Worm (Caenorhabditis elegans) whole organism, early embryonic: ENCODE results near the gene C50C3.1.
A peak's percentile ranks its signal among the peaks of the same experiment; 100 is the strongest.

Source experiments
- B0310.2 ChIP-seq: sonication (generic microtip); optimal IDR thresholded peaks from 2 replicates; lab custom pipeline; 2016; ENCODE audit warnings: mild to moderate bottlenecking, missing genetic modification characterization, missing compliant biosample characterization
- F13C5.2 ChIP-seq: sonication (generic microtip); optimal IDR thresholded peaks from 2 replicates; lab custom pipeline; 2017; ENCODE audit warnings: mild to moderate bottlenecking, missing genetic modification characterization, inconsistent platforms, missing compliant biosample characterization
- aly-1 ChIP-seq: sonication (generic microtip); optimal IDR thresholded peaks from 2 replicates; lab custom pipeline; 2016; ENCODE audit warnings: missing genetic modification characterization, missing compliant biosample characterization
- ama-1 ChIP-seq: fragments of 150-350 bp; optimal IDR thresholded peaks from 2 replicates; lab custom pipeline; 2014
- ceh-13 ChIP-seq: fragments of 200-800 bp; sonication (Bioruptor generic); optimal IDR thresholded peaks from 2 replicates; lab custom pipeline; 2018; ENCODE audit warnings: mild to moderate bottlenecking, missing genetic modification characterization, missing compliant biosample characterization
- ceh-36 ChIP-seq: sonication (generic microtip); optimal IDR thresholded peaks from 2 replicates; lab custom pipeline; 2016; ENCODE audit warnings: missing genetic modification characterization, inconsistent platforms, missing compliant biosample characterization
- ets-7 ChIP-seq: sonication (generic microtip); optimal IDR thresholded peaks from 2 replicates; lab custom pipeline; 2016; ENCODE audit warnings: missing genotype, missing genetic modification characterization, missing compliant biosample characterization
- flt-1 ChIP-seq: fragments of 200-800 bp; sonication (Bioruptor generic); IDR thresholded peaks from 2 replicates; pipeline ENCODE4 v1.3.6; 2022; ENCODE audit warnings: missing genetic modification characterization, missing compliant biosample characterization
- hmbx-1 ChIP-seq: sonication (generic microtip); optimal IDR thresholded peaks from 2 replicates; lab custom pipeline; 2016; ENCODE audit warnings: mild to moderate bottlenecking, missing genetic modification characterization, missing compliant biosample characterization
- hmg-4 ChIP-seq: fragments of 200-800 bp; sonication (Bioruptor generic); optimal IDR thresholded peaks from 2 replicates; lab custom pipeline; 2018; ENCODE audit warnings: mild to moderate bottlenecking, missing genetic modification characterization, missing compliant biosample characterization
- hnd-1 ChIP-seq: sonication (generic microtip); optimal IDR thresholded peaks from 2 replicates; lab custom pipeline; 2016; ENCODE audit warnings: missing genetic modification characterization, missing compliant biosample characterization
- pes-1 ChIP-seq: fragments of 200-800 bp; sonication (Bioruptor generic); IDR thresholded peaks from 2 replicates; pipeline ENCODE4 v1.3.6; 2022; ENCODE audit warnings: missing genetic modification reagents, missing genetic modification characterization, missing compliant biosample characterization
- scrt-1 ChIP-seq: fragments of 200-800 bp; sonication (Bioruptor generic); IDR thresholded peaks from 2 replicates; pipeline ENCODE4 v1.3.6; 2022; ENCODE audit warnings: missing genetic modification characterization, missing compliant biosample characterization
- sea-1 ChIP-seq: fragments of 200-800 bp; sonication (Bioruptor generic); conservative IDR thresholded peaks from 2 replicates; pipeline ENCODE4 v1.3.6; 2022; ENCODE audit warnings: missing genetic modification characterization, missing compliant biosample characterization
- tbx-11 ChIP-seq: fragments of 200-800 bp; sonication (Bioruptor generic); IDR thresholded peaks from 2 replicates; pipeline ENCODE4 v1.3.6; 2022; ENCODE audit warnings: missing genetic modification characterization, missing compliant biosample characterization
- tbx-37 ChIP-seq: fragments of 200-800 bp; sonication (Bioruptor generic); conservative IDR thresholded peaks from 2 replicates; pipeline ENCODE4 v1.3.6; 2022; ENCODE audit warnings: missing genetic modification reagents, missing genetic modification characterization, missing compliant biosample characterization
- tra-4 ChIP-seq: sonication (generic microtip); optimal IDR thresholded peaks from 2 replicates; lab custom pipeline; 2017; ENCODE audit warnings: missing genetic modification characterization, missing compliant biosample characterization

The C50C3.1 gene

ce11 chrIII:8191695-8192094 lies at the start of gene C50C3.1:
C50C3.1 (plus strand) TSS chrIII:8191995.
- TF ChIP-seq tra-4 (tag; lab: Kevin White, UChicago) (no peak), flt-1 (GFP tag; lab: Robert Waterston, UW) (no peak), hnd-1 (tag; lab: Kevin White, UChicago) (no peak)

ce11 chrIII:8142217-8142616 lies 49.6 kb upstream of the C50C3.1 start:
- TF ChIP-seq ceh-13 (GFP tag; lab: Kevin White, UChicago) (no peak), ama-1 (lab: Kevin White, UChicago) (no peak), hnd-1 (tag; lab: Kevin White, UChicago) (no peak)

- peak; percentile 38 for TF ChIP-seq ets-7 (tag; lab: Kevin White, UChicago)
- peak; percentile 74 for TF ChIP-seq tbx-37 (GFP tag; lab: Robert Waterston, UW)
- TF ChIP-seq F13C5.2 (tag; lab: Kevin White, UChicago), result no peak
Observed at ce11 chrIII:8144574-8145065, 47.2 kb upstream of the C50C3.1 start, which contains the start of the genes C14B9.8 and mrpl-18. C14B9.8 (minus strand) TSS chrIII:8144629. mrpl-18 (plus strand) TSS chrIII:8145015.

ce11 chrIII:8145971-8146370 lies 45.8 kb upstream of the C50C3.1 start:
- TF ChIP-seq ets-7 (tag; lab: Kevin White, UChicago) (no peak), aly-1 (no peak), hnd-1 (tag; lab: Kevin White, UChicago) (no peak), sea-1 (GFP tag; lab: Robert Waterston, UW) (no peak), scrt-1 (no peak), F13C5.2 (tag; lab: Kevin White, UChicago) (no peak), ama-1 (lab: Kevin White, UChicago) (no peak), tbx-37 (GFP tag; lab: Robert Waterston, UW) (no peak), pes-1 (GFP tag; lab: Robert Waterston, UW) (no peak), tra-4 (tag; lab: Kevin White, UChicago) (no peak), hmbx-1 (tag; lab: Kevin White, UChicago) (no peak), B0310.2 (tag; lab: Kevin White, UChicago) (no peak), ceh-13 (GFP tag; lab: Kevin White, UChicago) (no peak), ceh-36 (tag; lab: Kevin White, UChicago) (no peak), hmg-4 (no peak)

- TF ChIP-seq aly-1, result no peak
- TF ChIP-seq pes-1 (GFP tag; lab: Robert Waterston, UW), result no peak
Observed at ce11 chrIII:8148751-8149150, 43.0 kb upstream of the C50C3.1 start, which contains the start of gene D2007.2. D2007.2 (plus strand) TSS chrIII:8148963.

- TF ChIP-seq sea-1 (GFP tag; lab: Robert Waterston, UW), result no peak
- no peak for TF ChIP-seq tra-4 (tag; lab: Kevin White, UChicago)
Observed at ce11 chrIII:8154423-8154822, 37.4 kb upstream of the C50C3.1 start.

- TF ChIP-seq ceh-36 (tag; lab: Kevin White, UChicago), result no peak
- TF ChIP-seq tbx-37 (GFP tag; lab: Robert Waterston, UW), result no peak
- no peak for TF ChIP-seq hnd-1 (tag; lab: Kevin White, UChicago)
- TF ChIP-seq flt-1 (GFP tag; lab: Robert Waterston, UW), result no peak
- TF ChIP-seq ceh-13 (GFP tag; lab: Kevin White, UChicago), result no peak
- no peak for TF ChIP-seq F13C5.2 (tag; lab: Kevin White, UChicago)
- TF ChIP-seq tbx-11 (GFP tag; lab: Robert Waterston, UW), result no peak
- no peak for TF ChIP-seq B0310.2 (tag; lab: Kevin White, UChicago)
- no peak for TF ChIP-seq ama-1 (lab: Kevin White, UChicago)
- no peak for TF ChIP-seq tra-4 (tag; lab: Kevin White, UChicago)
- no peak for TF ChIP-seq aly-1
- no peak for TF ChIP-seq scrt-1
- no peak for TF ChIP-seq hmbx-1 (tag; lab: Kevin White, UChicago)
- no peak for TF ChIP-seq pes-1 (GFP tag; lab: Robert Waterston, UW)
Observed at ce11 chrIII:8155166-8155565, 36.6 kb upstream of the C50C3.1 start, which contains the start of gene D2007.1. D2007.1 (plus strand) TSS chrIII:8155466.

ce11 chrIII:8158140-8158786 lies 33.5 kb upstream of the C50C3.1 start, which contains the start of gene atg-13:
atg-13 (minus strand) TSS chrIII:8158190.
- TF ChIP-seq ama-1 (lab: Kevin White, UChicago) (no peak), B0310.2 (tag; lab: Kevin White, UChicago) (no peak), flt-1 (GFP tag; lab: Robert Waterston, UW) (no peak), hmbx-1 (tag; lab: Kevin White, UChicago) (no peak), F13C5.2 (tag; lab: Kevin White, UChicago) (no peak)

- TF ChIP-seq pes-1 (GFP tag; lab: Robert Waterston, UW) (no peak), ceh-13 (GFP tag; lab: Kevin White, UChicago) (no peak)
Observed at ce11 chrIII:8161238-8161637, 30.6 kb upstream of the C50C3.1 start, which contains the start of gene inpp-5K. inpp-5K (minus strand) TSS chrIII:8161338.
